Fruit fly (Drosophila melanogaster) S2 (cell line): ENCODE data around the gene CG12116.

Source experiments
- CG8478 ChIP-seq: fragments of >200 bp; optimal IDR thresholded peaks from 2 replicates; lab custom pipeline; 2018
- CTCF ChIP-seq, 2 experiments: fragments of >200 bp; optimal IDR thresholded peaks; 2 replicates each; lab custom pipeline; 2018

DNA sequence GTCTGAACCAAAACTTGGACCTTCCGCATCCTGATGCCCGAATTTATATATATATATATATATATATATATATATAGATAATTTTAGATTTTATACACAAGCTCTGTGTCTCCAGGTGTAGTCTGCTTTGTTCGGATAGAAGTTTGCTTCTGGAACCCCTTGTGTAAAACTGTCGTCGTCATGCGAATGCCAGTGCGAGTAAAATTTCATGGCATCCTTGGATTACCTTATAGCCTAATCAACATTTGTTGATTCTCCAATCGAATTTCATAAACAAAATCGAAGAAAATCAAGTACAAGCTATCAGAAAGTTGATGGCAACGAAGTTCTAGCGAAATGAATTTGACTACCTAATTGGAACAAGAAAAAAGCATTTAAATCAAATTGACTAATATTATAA lies 11.3 kb downstream of the CG12116 start, which contains the start of gene CG32713:
- TF ChIP-seq CTCF (optimal IDR thresholded peaks at IDR 0.05; lab: Kevin White, UChicago) (no peak), CG8478 (lab: Kevin White, UChicago) (no peak)
